Worm (Caenorhabditis elegans): Measurements from ENCODE around the gene mgrn-1.

The mgrn-1 gene

ce11 chrX:14340381-14340780 is 28.9 kb upstream of the mgrn-1 start, which contains the start of gene sel-7:
TSS of gene sel-7 (minus strand) at chrX:14340481.
- TF ChIP-seq sea-2 (GFP tag; optimal IDR thresholded peaks at IDR 0.05) (no peak), nhr-77 (tag; optimal IDR thresholded peaks at IDR 0.05) (no peak), elt-3 (tag; optimal IDR thresholded peaks at IDR 0.05) (no peak), aly-2 (tag; optimal IDR thresholded peaks at IDR 0.05) (no peak), daf-12 (tag; optimal IDR thresholded peaks at IDR 0.05) (no peak), fkh-2 (tag; optimal IDR thresholded peaks at IDR 0.05) (no peak), lin-39 (tag; optimal IDR thresholded peaks at IDR 0.05) (no peak), nhr-25 (tag; optimal IDR thresholded peaks at IDR 0.05) (no peak), unc-62 (GFP tag; optimal IDR thresholded peaks at IDR 0.05) (no peak), eor-1 (tag; optimal IDR thresholded peaks at IDR 0.05) (no peak), nfya-1 (tag; optimal IDR thresholded peaks at IDR 0.05; ENCODE audit: insufficient read depth) (no peak), nhr-237 (tag; optimal IDR thresholded peaks at IDR 0.05) (no peak)

DNA sequence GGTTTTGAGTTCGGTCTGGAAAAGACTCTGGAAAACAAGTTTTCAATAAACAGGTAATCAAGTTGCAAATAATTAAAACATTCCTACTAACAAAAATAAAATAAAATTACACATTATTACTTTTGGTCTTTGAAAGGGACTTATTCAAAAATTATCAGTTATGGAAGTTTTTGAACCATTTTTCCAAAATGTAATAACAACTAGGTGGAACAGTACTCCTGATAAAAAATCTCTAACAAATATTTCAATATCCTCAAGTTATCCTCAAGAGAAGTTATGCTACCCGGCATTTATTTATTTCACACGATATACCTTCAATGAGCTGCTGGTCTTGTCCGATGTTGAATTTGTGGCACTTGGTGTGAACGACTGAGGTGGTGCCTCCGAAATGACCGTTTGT is 28.2 kb upstream of the mgrn-1 start:
- TF ChIP-seq R02D3.7 (tag; optimal IDR thresholded peaks at IDR 0.05): no peak
- TF ChIP-seq elt-2 (tag; optimal IDR thresholded peaks at IDR 0.05): no peak
- TF ChIP-seq pqm-1 (tag; optimal IDR thresholded peaks at IDR 0.05): no peak
- no peak for TF ChIP-seq nhr-77 (tag; optimal IDR thresholded peaks at IDR 0.05)
- no peak for TF ChIP-seq fkh-2 (tag; optimal IDR thresholded peaks at IDR 0.05)
- no peak for TF ChIP-seq nfya-1 (tag; optimal IDR thresholded peaks at IDR 0.05; ENCODE audit: insufficient read depth)
- TF ChIP-seq nhr-28 (tag; optimal IDR thresholded peaks at IDR 0.05): no peak
- no peak for TF ChIP-seq lin-39 (tag; optimal IDR thresholded peaks at IDR 0.05)
- TF ChIP-seq skn-1 (tag; optimal IDR thresholded peaks at IDR 0.05): no peak
- TF ChIP-seq mdl-1 (tag; optimal IDR thresholded peaks at IDR 0.05): no peak
- no peak for TF ChIP-seq ceh-9 (tag; optimal IDR thresholded peaks at IDR 0.05)
- TF ChIP-seq fos-1 (tag; optimal IDR thresholded peaks at IDR 0.05): no peak
- no peak for TF ChIP-seq daf-12 (tag; optimal IDR thresholded peaks at IDR 0.05)
- TF ChIP-seq egl-5 (tag; optimal IDR thresholded peaks at IDR 0.05): no peak
- no peak for TF ChIP-seq pha-4 (tag; optimal IDR thresholded peaks at IDR 0.05)
- TF ChIP-seq tbx-2 (tag; optimal IDR thresholded peaks at IDR 0.05): no peak
- TF ChIP-seq nhr-237 (tag; optimal IDR thresholded peaks at IDR 0.05): no peak
- no peak for TF ChIP-seq ZK546.5 (tag; optimal IDR thresholded peaks at IDR 0.05)
- no peak for TF ChIP-seq fkh-10 (GFP tag; optimal IDR thresholded peaks at IDR 0.05)

ce11 chrX:14338896-14339295 is 27.4 kb upstream of the mgrn-1 start:
- TF ChIP-seq pqm-1 (tag; optimal IDR thresholded peaks at IDR 0.05) (no peak), elt-1 (tag; optimal IDR thresholded peaks at IDR 0.05) (peak; percentile 72), nhr-25 (tag; optimal IDR thresholded peaks at IDR 0.05) (peak; percentile 84), eor-1 (tag; optimal IDR thresholded peaks at IDR 0.05) (no peak), lin-39 (tag; optimal IDR thresholded peaks at IDR 0.05) (peak; percentile 16)

ce11 chrX:14335621-14336020 is 24.1 kb upstream of the mgrn-1 start:
- TF ChIP-seq nhr-67 (tag; optimal IDR thresholded peaks at IDR 0.05): no peak
- peak; percentile 10 for TF ChIP-seq pha-4 (tag; optimal IDR thresholded peaks at IDR 0.05)

DNA sequence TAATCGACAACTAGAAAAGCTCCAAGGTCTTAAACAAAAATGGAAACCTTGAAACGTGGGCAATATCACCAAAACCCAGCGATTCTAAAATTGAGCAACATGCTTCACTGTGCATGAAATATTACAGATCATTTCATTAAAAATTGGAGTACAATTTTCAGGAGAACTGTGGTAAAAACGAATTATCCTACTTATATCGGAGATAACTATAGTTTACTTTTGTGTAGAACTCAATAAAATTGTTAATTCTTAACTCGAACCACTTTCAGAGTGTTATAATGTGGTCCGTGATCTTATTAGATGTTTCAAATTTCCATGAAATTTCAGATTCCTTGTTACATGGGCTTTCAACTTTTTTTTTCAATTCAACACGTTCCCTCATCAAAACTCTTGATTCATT is 23.7 kb upstream of the mgrn-1 start, which contains the start of gene K04G11.1:
Gene K04G11.1, plus strand, starts transcription at position 301 of the 400 bp plus-strand sequence.
- TF ChIP-seq daf-12 (tag; optimal IDR thresholded peaks at IDR 0.05) (no peak), pqm-1 (tag; optimal IDR thresholded peaks at IDR 0.05) (no peak), nhr-77 (tag; optimal IDR thresholded peaks at IDR 0.05) (no peak), egl-27 (tag; optimal IDR thresholded peaks at IDR 0.05) (no peak), nhr-76 (tag; optimal IDR thresholded peaks at IDR 0.05) (no peak), egl-5 (tag; optimal IDR thresholded peaks at IDR 0.05) (no peak), sea-2 (GFP tag; optimal IDR thresholded peaks at IDR 0.05) (no peak), nfya-1 (tag; optimal IDR thresholded peaks at IDR 0.05; ENCODE audit: insufficient read depth) (no peak), tbx-2 (tag; optimal IDR thresholded peaks at IDR 0.05) (no peak), ztf-11 (tag; optimal IDR thresholded peaks at IDR 0.05) (no peak), skn-1 (tag; optimal IDR thresholded peaks at IDR 0.05) (no peak), lsy-12 (tag; optimal IDR thresholded peaks at IDR 0.05) (no peak), nhr-67 (tag; optimal IDR thresholded peaks at IDR 0.05) (no peak), hmg-11 (tag; optimal IDR thresholded peaks at IDR 0.05) (no peak), eor-1 (tag; optimal IDR thresholded peaks at IDR 0.05) (no peak), mdl-1 (tag; optimal IDR thresholded peaks at IDR 0.05) (no peak), fos-1 (tag; optimal IDR thresholded peaks at IDR 0.05) (no peak), nhr-237 (tag; optimal IDR thresholded peaks at IDR 0.05) (no peak)
